Fruit fly (Drosophila melanogaster) whole organism, prepupa: ENCODE results near the gene Tlk.

Source experiments
- Blimp-1 ChIP-seq: fragments of 200-800 bp; sonication (Bioruptor generic); optimal IDR thresholded peaks from 3 replicates; lab custom pipeline; 2017; ENCODE audit warnings: missing biosample characterization, missing genetic modification characterization, mild to moderate bottlenecking, moderate library complexity, missing genetic modification reagents
- CG10669 ChIP-seq: fragments of 200-800 bp; sonication (Bioruptor generic); optimal IDR thresholded peaks from 3 replicates; lab custom pipeline; 2018; ENCODE audit warnings: missing biosample characterization, mild to moderate bottlenecking, missing genetic modification characterization, moderate library complexity
- CG11294 ChIP-seq: fragments of 200-800 bp; sonication (Bioruptor generic); IDR thresholded peaks from 2 replicates; pipeline ENCODE4 v1.3.6; 2022; ENCODE audit warnings: missing biosample characterization, missing genetic modification characterization
- CG15336 ChIP-seq: fragments of 200-800 bp; sonication (Bioruptor generic); IDR thresholded peaks from 2 replicates; pipeline ENCODE4 v1.3.6; 2022; ENCODE audit warnings: missing biosample characterization, missing genetic modification characterization
- CG1621 ChIP-seq: fragments of 200-800 bp; sonication (Bioruptor generic); optimal IDR thresholded peaks from 3 replicates; lab custom pipeline; 2018; ENCODE audit warnings: missing biosample characterization, mild to moderate bottlenecking, missing genetic modification characterization
- CG16779 ChIP-seq: fragments of 200-800 bp; sonication (Bioruptor generic); optimal IDR thresholded peaks from 3 replicates; lab custom pipeline; 2017; ENCODE audit warnings: missing biosample characterization, mild to moderate bottlenecking, missing genetic modification characterization
- CG32006 ChIP-seq: fragments of 200-800 bp; sonication (Bioruptor generic); optimal IDR thresholded peaks from 3 replicates; lab custom pipeline; 2017; ENCODE audit warnings: missing biosample characterization, mild to moderate bottlenecking, missing genetic modification characterization
- CG4318 ChIP-seq: fragments of 200-800 bp; sonication (Bioruptor generic); optimal IDR thresholded peaks from 3 replicates; lab custom pipeline; 2017; ENCODE audit warnings: missing biosample characterization, mild to moderate bottlenecking, missing genetic modification characterization
- CG6163 ChIP-seq: fragments of 200-800 bp; sonication (Bioruptor generic); IDR thresholded peaks from 3 replicates; pipeline ENCODE4 v1.3.6; 2022; ENCODE audit warnings: missing biosample characterization, missing genetic modification characterization
- CG6276 ChIP-seq: fragments of 200-800 bp; sonication (Bioruptor generic); optimal IDR thresholded peaks from 2 replicates; lab custom pipeline; 2017; ENCODE audit warnings: missing biosample characterization, mild to moderate bottlenecking, missing genetic modification characterization
- CG6854 ChIP-seq: fragments of 200-800 bp; sonication (Bioruptor generic); optimal IDR thresholded peaks from 2 replicates; lab custom pipeline; 2017; ENCODE audit warnings: missing biosample characterization, mild to moderate bottlenecking, missing genetic modification characterization
- CG8119 ChIP-seq: fragments of 200-800 bp; sonication (Bioruptor generic); IDR thresholded peaks from 3 replicates; pipeline ENCODE4 v1.3.6; 2022; ENCODE audit warnings: missing biosample characterization, missing genetic modification characterization
- CG8632 ChIP-seq: fragments of 200-800 bp; sonication (Bioruptor generic); optimal IDR thresholded peaks from 3 replicates; lab custom pipeline; 2016; ENCODE audit warnings: missing biosample characterization, missing genetic modification characterization
- Eip75B ChIP-seq: fragments of 200-800 bp; sonication (Bioruptor generic); optimal IDR thresholded peaks from 3 replicates; lab custom pipeline; 2016; ENCODE audit warnings: missing biosample characterization, missing genetic modification characterization
- Eip78C ChIP-seq: fragments of 200-800 bp; sonication (Bioruptor generic); peaks from one replicate; lab custom pipeline; 2016; ENCODE audit warnings: missing biosample characterization, missing genetic modification characterization
- Ets21C ChIP-seq: fragments of 200-800 bp; sonication (Bioruptor generic); optimal IDR thresholded peaks from 3 replicates; lab custom pipeline; 2016; ENCODE audit warnings: missing biosample characterization, missing genetic modification characterization
- Hr38 ChIP-seq: sonication (Bioruptor generic); optimal IDR thresholded peaks from 2 replicates; lab custom pipeline; 2016; ENCODE audit warnings: missing biosample characterization, missing genetic modification characterization
- Hr39 ChIP-seq: fragments of 200-800 bp; sonication (Bioruptor generic); optimal IDR thresholded peaks from 2 replicates; lab custom pipeline; 2016; ENCODE audit warnings: missing biosample characterization, missing genetic modification characterization
- Hr4 ChIP-seq: fragments of 200-800 bp; sonication (Bioruptor generic); optimal IDR thresholded peaks from 3 replicates; lab custom pipeline; 2016; ENCODE audit warnings: missing biosample characterization, missing genetic modification characterization
- Lpt ChIP-seq: fragments of 200-800 bp; sonication (Bioruptor generic); optimal IDR thresholded peaks from 3 replicates; lab custom pipeline; 2016; ENCODE audit warnings: missing biosample characterization, missing genetic modification characterization
- Met ChIP-seq: fragments of 200-800 bp; sonication (Bioruptor generic); optimal IDR thresholded peaks from 3 replicates; lab custom pipeline; 2016; ENCODE audit warnings: missing biosample characterization, missing genetic modification characterization
- OdsH ChIP-seq: fragments of 200-800 bp; sonication (Bioruptor generic); optimal IDR thresholded peaks from 3 replicates; lab custom pipeline; 2016; ENCODE audit warnings: missing biosample characterization, missing genetic modification characterization
- dac ChIP-seq: fragments of 200-800 bp; sonication (Bioruptor generic); optimal IDR thresholded peaks from 2 replicates; lab custom pipeline; 2017; ENCODE audit warnings: missing biosample characterization, mild to moderate bottlenecking, missing genetic modification characterization
- dsx ChIP-seq: fragments of 200-800 bp; optimal IDR thresholded peaks from 3 replicates; lab custom pipeline; 2019; ENCODE audit warnings: missing biosample characterization, mild to moderate bottlenecking, missing genetic modification characterization, moderate library complexity; ENCODE audit not compliant: poor library complexity, severe bottlenecking
- eg ChIP-seq: fragments of 200-800 bp; sonication (Bioruptor generic); IDR thresholded peaks from 3 replicates; pipeline ENCODE4 v1.3.6; 2022; ENCODE audit warnings: missing biosample characterization, missing genetic modification characterization
- fd59A ChIP-seq: fragments of 200-800 bp; sonication (Bioruptor generic); optimal IDR thresholded peaks from 2 replicates; lab custom pipeline; 2017; ENCODE audit warnings: missing biosample characterization, mild to moderate bottlenecking, missing genetic modification characterization, missing genetic modification reagents
- fkh ChIP-seq: fragments of 200-800 bp; sonication (Bioruptor generic); optimal IDR thresholded peaks from 3 replicates; lab custom pipeline; 2017; ENCODE audit warnings: missing biosample characterization, mild to moderate bottlenecking, missing genetic modification characterization, moderate library complexity
- lz ChIP-seq: fragments of 200-800 bp; sonication (Bioruptor generic); optimal IDR thresholded peaks from 3 replicates; lab custom pipeline; 2016; ENCODE audit warnings: missing biosample characterization, missing genetic modification characterization
- net ChIP-seq: fragments of 200-800 bp; sonication (Bioruptor generic); optimal IDR thresholded peaks from 3 replicates; lab custom pipeline; 2016; ENCODE audit warnings: missing biosample characterization, missing genetic modification characterization
- pdm3 ChIP-seq: fragments of 200-800 bp; sonication (Bioruptor generic); optimal IDR thresholded peaks from 3 replicates; lab custom pipeline; 2016; ENCODE audit warnings: missing biosample characterization, missing genetic modification characterization
- salr ChIP-seq, 2 experiments: fragments of 200-800 bp; sonication (Bioruptor generic); optimal IDR thresholded peaks; 3 replicates each; lab custom pipeline; 2016 to 2018; ENCODE audit warnings: missing biosample characterization in 2 of 2, missing genetic modification characterization in 2 of 2, mild to moderate bottlenecking in 1 of 2
- spab ChIP-seq: fragments of 200-800 bp; sonication (Bioruptor generic); optimal IDR thresholded peaks from 2 replicates; lab custom pipeline; 2017; ENCODE audit warnings: missing biosample characterization, mild to moderate bottlenecking, missing genetic modification characterization, missing genetic modification reagents
- ss ChIP-seq, 2 experiments: fragments of 200-800 bp; sonication (Bioruptor generic); optimal IDR thresholded peaks; 2 replicates in 1 of 2; 3 replicates in 1 of 2; lab custom pipeline; 2017 to 2018; ENCODE audit warnings: mild to moderate bottlenecking in 2 of 2, missing biosample characterization in 2 of 2, missing genetic modification characterization in 2 of 2, moderate library complexity in 1 of 2
- svp ChIP-seq: fragments of 200-800 bp; sonication (Bioruptor generic); peaks from one replicate; lab custom pipeline; 2016; ENCODE audit warnings: missing biosample characterization, missing genetic modification characterization
- topi ChIP-seq: fragments of 200-800 bp; sonication (Bioruptor generic); optimal IDR thresholded peaks from 3 replicates; lab custom pipeline; 2016; ENCODE audit warnings: missing biosample characterization, missing genetic modification characterization

The Tlk gene

DNA sequence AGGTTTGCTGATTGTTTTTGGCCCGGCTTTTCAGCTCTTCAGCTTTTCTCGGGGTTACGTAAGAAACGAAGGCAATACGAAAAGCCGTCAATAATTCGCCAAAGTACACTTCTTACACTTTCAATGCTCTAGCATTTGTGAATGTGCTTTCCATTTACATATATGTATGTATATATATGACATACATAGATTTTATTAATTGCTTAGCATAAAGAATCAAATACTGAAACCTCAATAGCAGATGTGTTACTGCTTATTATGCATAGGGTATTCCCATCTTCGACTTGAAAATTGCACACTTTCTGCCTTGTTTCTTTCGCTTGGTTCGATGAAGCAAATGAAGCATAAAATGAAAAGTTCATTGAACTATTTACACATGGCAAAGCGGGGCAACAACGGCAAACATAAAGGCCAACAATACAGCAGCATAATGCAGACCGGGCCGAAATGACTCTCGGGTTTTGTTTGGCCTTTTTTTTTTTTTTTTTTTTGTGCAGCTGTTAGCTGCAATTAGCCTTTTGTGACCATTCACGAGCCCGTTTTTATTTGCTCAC lies 9.2 kb upstream of the Tlk start (continued):
- no peak for TF ChIP-seq CG1621 (tag; lab: Kevin White, UChicago)
- TF ChIP-seq CG6163 (GFP tag; lab: Robert Waterston, UW): no peak
- TF ChIP-seq dsx (GFP tag; lab: Kevin White, UChicago): no peak
- no peak for TF ChIP-seq Blimp-1
- no peak for TF ChIP-seq Eip75B (GFP tag; lab: Kevin White, UChicago)
- TF ChIP-seq fd59A (GFP tag; lab: Kevin White, UChicago): no peak
- TF ChIP-seq CG32006 (GFP tag; lab: Kevin White, UChicago): no peak
- TF ChIP-seq CG16779 (tag; lab: Kevin White, UChicago): no peak
- peak; percentile 36 for TF ChIP-seq OdsH (GFP tag; lab: Kevin White, UChicago)
- TF ChIP-seq salr (GFP tag; optimal IDR thresholded peaks at IDR 0.05; lab: Kevin White, UChicago): no peak
- peak; percentile 65 for TF ChIP-seq CG15336 (GFP tag; lab: Robert Waterston, UW)
- no peak for TF ChIP-seq Lpt (GFP tag; lab: Kevin White, UChicago)
- TF ChIP-seq Hr39: no peak
- TF ChIP-seq ss (GFP tag; optimal IDR thresholded peaks at IDR 0.05; lab: Kevin White, UChicago): no peak
- no peak; the same call in 1 of the 3 replicates for TF ChIP-seq CG8119
- TF ChIP-seq CG6854 (GFP tag; lab: Kevin White, UChicago): no peak
- peak; percentile 65 for TF ChIP-seq svp (GFP tag; lab: Kevin White, UChicago)
- no peak for TF ChIP-seq CG10669 (GFP tag; lab: Kevin White, UChicago)
- TF ChIP-seq CG6276 (GFP tag; lab: Kevin White, UChicago): no peak
- TF ChIP-seq fkh: no peak
- TF ChIP-seq spab (GFP tag; lab: Kevin White, UChicago): no peak
- TF ChIP-seq lz (GFP tag; lab: Kevin White, UChicago): peak; percentile 9

DNA sequence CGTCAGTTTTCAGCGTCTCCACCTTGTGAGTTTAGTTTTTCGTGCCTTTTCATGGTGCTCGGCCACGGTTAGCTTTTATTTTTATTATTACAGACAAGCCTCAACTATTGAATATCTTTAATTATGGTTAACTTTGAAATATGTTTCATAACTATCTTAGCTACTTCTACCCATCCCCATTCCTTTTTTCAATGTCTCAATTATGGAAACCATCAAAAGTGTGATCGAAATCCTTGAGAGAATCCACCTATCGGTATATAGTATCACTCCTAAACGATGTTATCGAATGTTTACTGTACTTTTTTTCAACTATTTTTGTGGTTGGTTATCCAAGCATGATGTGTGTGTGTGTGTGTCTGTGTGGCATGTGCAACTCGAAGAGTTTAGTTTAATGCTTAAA lies 5.8 kb upstream of the Tlk start:
- peak; percentile 5 for TF ChIP-seq OdsH (GFP tag; lab: Kevin White, UChicago)
- peak; percentile 75 for TF ChIP-seq CG15336 (GFP tag; lab: Robert Waterston, UW)
- no peak for TF ChIP-seq Ets21C
- TF ChIP-seq Met: no peak
- TF ChIP-seq CG8632 (GFP tag; lab: Kevin White, UChicago): no peak
- TF ChIP-seq CG6163 (GFP tag; lab: Robert Waterston, UW): peak; percentile 34; the same call in 1 of the 3 replicates
- peak; percentile 77 for TF ChIP-seq CG8119
- no peak for TF ChIP-seq topi (GFP tag; lab: Kevin White, UChicago)
- TF ChIP-seq CG6276 (GFP tag; lab: Kevin White, UChicago): peak; percentile 61
- no peak for TF ChIP-seq CG1621 (tag; lab: Kevin White, UChicago)
- peak; percentile 77 for TF ChIP-seq Hr4 (GFP tag; lab: Kevin White, UChicago)
- TF ChIP-seq CG11294 (GFP tag; lab: Robert Waterston, UW): peak; percentile 20; the same call in 1 of the 2 replicates
- peak in 1 of 2 experiments; percentile 31 for TF ChIP-seq salr (GFP tag; optimal IDR thresholded peaks at IDR 0.05; lab: Kevin White, UChicago)
- peak; percentile 54 for TF ChIP-seq Lpt (GFP tag; lab: Kevin White, UChicago)
- peak; percentile 67 for TF ChIP-seq eg (GFP tag; lab: Robert Waterston, UW)
- TF ChIP-seq CG4318: peak; percentile 73
- no peak for TF ChIP-seq Hr39
- TF ChIP-seq net: peak; percentile 10
- TF ChIP-seq Hr38 (GFP tag; lab: Kevin White, UChicago): no peak
- TF ChIP-seq CG32006 (GFP tag; lab: Kevin White, UChicago): peak; percentile 74
- peak; percentile 24 for TF ChIP-seq pdm3 (GFP tag; lab: Kevin White, UChicago)
- TF ChIP-seq dac: peak; percentile 52
- TF ChIP-seq fkh: no peak
- peak; percentile 69 for TF ChIP-seq Eip78C (GFP tag; lab: Kevin White, UChicago)
- TF ChIP-seq, all 60 proteins: peak for 16

DNA sequence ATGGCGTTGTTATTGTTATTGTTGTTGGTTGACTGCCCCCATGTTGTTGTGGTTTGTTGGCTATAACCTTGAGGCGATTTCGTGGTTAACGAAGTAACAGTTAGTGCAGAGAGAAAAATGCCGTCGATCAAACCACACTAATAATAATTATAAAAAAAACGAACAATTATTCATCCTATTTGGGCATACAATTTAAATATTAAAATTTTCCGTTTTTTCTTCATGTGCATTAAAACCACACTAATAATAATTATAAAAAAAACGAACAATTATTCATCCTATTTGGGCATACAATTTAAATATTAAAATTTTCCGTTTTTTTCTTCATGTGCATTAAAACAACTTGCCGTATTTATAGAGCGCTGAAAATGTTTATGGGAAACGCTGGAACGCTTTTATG lies 4.8 kb upstream of the Tlk start:
- TF ChIP-seq eg (GFP tag; lab: Robert Waterston, UW) (0 out of 3 replicates have a peak, but pooled peaks have one; percentile 10), CG15336 (GFP tag; lab: Robert Waterston, UW) (0 out of 2 replicates have a peak, but pooled peaks have one; percentile 7), svp (GFP tag; lab: Kevin White, UChicago) (peak; percentile 40), OdsH (GFP tag; lab: Kevin White, UChicago) (peak; percentile 2), pdm3 (GFP tag; lab: Kevin White, UChicago) (peak; percentile 23), CG32006 (GFP tag; lab: Kevin White, UChicago) (peak; percentile 34), Eip78C (GFP tag; lab: Kevin White, UChicago) (peak; percentile 74), Hr4 (GFP tag; lab: Kevin White, UChicago) (peak; percentile 27)
